Worm (Caenorhabditis elegans) whole organism, L2 larva: ENCODE data around the gene H17B01.5.

Source experiments
- aly-2 ChIP-seq: fragments of 150-350 bp; optimal IDR thresholded peaks from 2 replicates; lab custom pipeline; 2014; ENCODE audit warnings: missing biosample characterization, missing genetic modification characterization
- ama-1 ChIP-seq: fragments of 150-350 bp; optimal IDR thresholded peaks from 2 replicates; lab custom pipeline; 2018; ENCODE audit warnings: inconsistent platforms
- ceh-82 ChIP-seq: fragments of 150-350 bp; optimal IDR thresholded peaks from 2 replicates; lab custom pipeline; 2014; ENCODE audit warnings: missing biosample characterization, missing genetic modification characterization
- dmd-4 ChIP-seq: sonication (generic microtip); optimal IDR thresholded peaks from 2 replicates; lab custom pipeline; 2017; ENCODE audit warnings: missing biosample characterization, missing genetic modification characterization
- egl-27 ChIP-seq: sonication (generic microtip); optimal IDR thresholded peaks from 3 replicates; lab custom pipeline; 2017; ENCODE audit warnings: missing biosample characterization, missing genetic modification reagents, missing genetic modification characterization
- lsy-2 ChIP-seq, 2 experiments: fragments of 150-350 bp in 1 of 2; sonication (generic microtip) in 1 of 2; optimal IDR thresholded peaks; 2 replicates each; lab custom pipeline; 2014 to 2017; ENCODE audit warnings: missing biosample characterization in 2 of 2, missing genetic modification characterization in 2 of 2
- nhr-11 ChIP-seq: fragments of 150-350 bp; optimal IDR thresholded peaks from 2 replicates; lab custom pipeline; 2014; ENCODE audit warnings: missing biosample characterization, missing genetic modification characterization
- nhr-12 ChIP-seq: fragments of 150-350 bp; optimal IDR thresholded peaks from 2 replicates; lab custom pipeline; 2014; ENCODE audit warnings: missing biosample characterization, missing genetic modification characterization
- nhr-237 ChIP-seq: fragments of 150-350 bp; optimal IDR thresholded peaks from 2 replicates; lab custom pipeline; 2014; ENCODE audit warnings: missing biosample characterization, missing genetic modification characterization
- sem-4 ChIP-seq: fragments of 150-350 bp; optimal IDR thresholded peaks from 2 replicates; lab custom pipeline; 2014; ENCODE audit warnings: missing biosample characterization, missing genetic modification reagents, missing genetic modification characterization
- unc-62 ChIP-seq: fragments of 150-350 bp; optimal IDR thresholded peaks from 2 replicates; lab custom pipeline; 2014; ENCODE audit warnings: missing biosample characterization, missing genetic modification reagents, missing genetic modification characterization

DNA sequence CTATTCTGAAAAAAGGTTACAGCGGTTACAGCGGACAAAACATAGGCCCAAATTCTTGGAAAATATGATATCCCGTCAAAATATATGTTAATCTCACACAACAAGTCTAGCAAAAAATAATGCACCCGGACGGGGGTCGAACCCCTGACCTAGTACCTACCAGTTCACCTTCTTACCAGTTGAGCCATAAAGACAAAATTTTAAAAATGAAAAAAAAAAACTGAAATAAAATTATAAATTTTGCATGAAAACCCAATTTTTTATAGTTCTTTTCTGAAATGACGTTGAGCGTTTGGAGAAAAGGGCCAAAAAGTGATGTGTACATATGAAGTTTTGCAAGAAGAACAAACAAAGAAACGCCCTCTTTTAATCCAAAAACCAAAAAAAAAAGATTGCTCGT is 9.0 kb upstream of the H17B01.5 start:
- TF ChIP-seq ceh-82 (tag; lab: Kevin White, UChicago), result no peak
- TF ChIP-seq unc-62 (GFP tag; lab: Kevin White, UChicago), result no peak
- no peak for TF ChIP-seq dmd-4 (tag; lab: Kevin White, UChicago)
- no peak for TF ChIP-seq nhr-237 (tag; lab: Kevin White, UChicago)
- no peak for TF ChIP-seq nhr-12 (tag; lab: Kevin White, UChicago)
- no peak for TF ChIP-seq lsy-2 (tag; optimal IDR thresholded peaks at IDR 0.05; lab: Kevin White, UChicago)
- no peak for TF ChIP-seq aly-2 (tag; lab: Kevin White, UChicago)
- no peak for TF ChIP-seq ama-1 (lab: Kevin White, UChicago)
- no peak for TF ChIP-seq egl-27 (tag; lab: Kevin White, UChicago)
- no peak for TF ChIP-seq nhr-11 (tag; lab: Kevin White, UChicago)
- TF ChIP-seq sem-4 (tag; lab: Kevin White, UChicago), result no peak
